Worm (Caenorhabditis elegans): ENCODE results near the gene K07C5.2.

K07C5.2 gene

ce11 chrV:10361830-10362397, 22.6 kb downstream of the K07C5.2 start, which contains the start of gene cash-1 (continued):
- TF ChIP-seq elt-2 (tag; optimal IDR thresholded peaks at IDR 0.05): peak; percentile 15
- no peak for TF ChIP-seq pax-1 (tag; optimal IDR thresholded peaks at IDR 0.05)
- no peak for TF ChIP-seq fkh-6 (tag; optimal IDR thresholded peaks at IDR 0.05)
- TF ChIP-seq nhr-232 (tag; optimal IDR thresholded peaks at IDR 0.05): no peak
- peak; percentile 23 for TF ChIP-seq ceh-18 (tag; optimal IDR thresholded peaks at IDR 0.05)

- TF ChIP-seq ceh-14 (tag; optimal IDR thresholded peaks at IDR 0.05): no peak
- no peak for TF ChIP-seq hlh-6 (tag; optimal IDR thresholded peaks at IDR 0.05)
- TF ChIP-seq sox-4 (tag; optimal IDR thresholded peaks at IDR 0.05): no peak
- no peak for TF ChIP-seq ceh-2 (tag; optimal IDR thresholded peaks at IDR 0.05)
These were observed 24.5 kb downstream of the K07C5.2 start for ce11 chrV:10363834-10364233.

ce11 chrV:10368256-10368655, 29.0 kb downstream of the K07C5.2 start, which contains the start of gene sri-20:
Gene sri-20, plus strand, starts transcription at chrV:10368556.
- TF ChIP-seq K02D7.2 (tag; optimal IDR thresholded peaks at IDR 0.05): no peak
- TF ChIP-seq ceh-24 (tag; optimal IDR thresholded peaks at IDR 0.05): no peak
- no peak for TF ChIP-seq pha-2 (tag; optimal IDR thresholded peaks at IDR 0.05)

ce11 chrV:10371177-10371576, 31.9 kb downstream of the K07C5.2 start:
- TF ChIP-seq ztf-16 (tag; optimal IDR thresholded peaks at IDR 0.05) (no peak), ceh-6 (GFP tag; optimal IDR thresholded peaks at IDR 0.05) (no peak), T23F11.4 (GFP tag; optimal IDR thresholded peaks at IDR 0.05) (no peak)

- TF ChIP-seq fax-1 (tag; optimal IDR thresholded peaks at IDR 0.05) (no peak), unc-3 (GFP tag; conservative IDR thresholded peaks at IDR 0.05) (no peak), unc-3 (tag; optimal IDR thresholded peaks at IDR 0.05) (no peak), sdc-2 (tag; optimal IDR thresholded peaks at IDR 0.05) (no peak), ceh-24 (tag; optimal IDR thresholded peaks at IDR 0.05) (no peak), che-1 (tag; optimal IDR thresholded peaks at IDR 0.05) (no peak), pha-4 (tag; optimal IDR thresholded peaks at IDR 0.05) (no peak)
These were observed 32.7 kb downstream of the K07C5.2 start, which contains the start of gene ugt-49 for ce11 chrV:10371951-10372350. Gene ugt-49, plus strand, starts transcription at chrV:10372321.

- no peak for TF ChIP-seq ceh-30 (tag; optimal IDR thresholded peaks at IDR 0.05)
- no peak for TF ChIP-seq ceh-9 (tag; optimal IDR thresholded peaks at IDR 0.05)
- TF ChIP-seq ceh-6 (GFP tag; optimal IDR thresholded peaks at IDR 0.05): no peak
These were observed 40.0 kb downstream of the K07C5.2 start, which contains the start of gene AC3.12 for ce11 chrV:10379293-10379692. Gene AC3.12, minus strand, starts transcription at chrV:10379393.

- no peak for TF ChIP-seq ceh-30 (tag; optimal IDR thresholded peaks at IDR 0.05)
- no peak for TF ChIP-seq fkh-6 (tag; optimal IDR thresholded peaks at IDR 0.05)
- no peak for TF ChIP-seq npax-4 (tag; optimal IDR thresholded peaks at IDR 0.05)
- no peak for TF ChIP-seq ceh-34 (tag; optimal IDR thresholded peaks at IDR 0.05)
These were observed 40.5 kb downstream of the K07C5.2 start for ce11 chrV:10379761-10380160.

ce11 chrV:10381726-10382125, 42.4 kb downstream of the K07C5.2 start, which contains the start of gene abu-1:
Gene abu-1, minus strand, starts transcription at chrV:10381826.
- TF ChIP-seq nhr-11 (tag; optimal IDR thresholded peaks at IDR 0.05) (no peak), unc-86 (tag; optimal IDR thresholded peaks at IDR 0.05) (no peak), dve-1 (tag; optimal IDR thresholded peaks at IDR 0.05) (no peak), sdc-2 (tag; optimal IDR thresholded peaks at IDR 0.05) (no peak), tbx-2 (tag; optimal IDR thresholded peaks at IDR 0.05) (no peak), ceh-9 (tag; optimal IDR thresholded peaks at IDR 0.05) (no peak), ceh-2 (tag; optimal IDR thresholded peaks at IDR 0.05) (no peak), ceh-6 (GFP tag; optimal IDR thresholded peaks at IDR 0.05) (no peak), syd-9 (tag; optimal IDR thresholded peaks at IDR 0.05) (no peak), hlh-8 (tag; optimal IDR thresholded peaks at IDR 0.05) (no peak), ceh-14 (tag; optimal IDR thresholded peaks at IDR 0.05) (no peak), K02D7.2 (tag; optimal IDR thresholded peaks at IDR 0.05) (no peak), pat-9 (tag; optimal IDR thresholded peaks at IDR 0.05) (no peak), C38D4.7 (GFP tag; optimal IDR thresholded peaks at IDR 0.05) (no peak), hlh-13 (GFP tag; optimal IDR thresholded peaks at IDR 0.05) (no peak), pros-1 (tag; optimal IDR thresholded peaks at IDR 0.05) (no peak), gmeb-2 (tag; optimal IDR thresholded peaks at IDR 0.05) (no peak), ttx-3 (tag; optimal IDR thresholded peaks at IDR 0.05) (no peak)

Data from whole organism, late embryonic.